Fruit fly (Drosophila melanogaster): ENCODE results near the gene CG18273.

Gene CG18273

dm6 chrX:529724-530603 lies 42.6 kb upstream of the CG18273 start, which contains the start of the genes CG4293 and Appl (continued):
- no peak for TF ChIP-seq rib (GFP tag; IDR thresholded peaks at IDR 0.05)
- peak; percentile 22; the same call in 1 of the 2 replicates for TF ChIP-seq vvl (GFP tag; IDR thresholded peaks at IDR 0.05)
- no peak for TF ChIP-seq gem (tag; optimal IDR thresholded peaks at IDR 0.05)
- TF ChIP-seq org-1 (GFP tag; optimal IDR thresholded peaks at IDR 0.05): no peak
- no peak for TF ChIP-seq Rfx (GFP tag; IDR thresholded peaks at IDR 0.05)
- TF ChIP-seq grau (tag; optimal IDR thresholded peaks at IDR 0.05): no peak
- TF ChIP-seq tgo (GFP tag; IDR thresholded peaks at IDR 0.05): no peak
- no peak for TF ChIP-seq zen (tag; optimal IDR thresholded peaks at IDR 0.05)
- TF ChIP-seq CG11695 (GFP tag; IDR thresholded peaks at IDR 0.05): no peak
- TF ChIP-seq CG18619 (GFP tag; optimal IDR thresholded peaks at IDR 0.05): no peak
- no peak for TF ChIP-seq ase (GFP tag; IDR thresholded peaks at IDR 0.05)
- TF ChIP-seq zf30C (GFP tag; optimal IDR thresholded peaks at IDR 0.05): no peak
- TF ChIP-seq Max (GFP tag; optimal IDR thresholded peaks at IDR 0.05): no peak
- peak; percentile 11 for TF ChIP-seq CG8290 (GFP tag; optimal IDR thresholded peaks at IDR 0.05)
- peak; percentile 9 to 76 for TF ChIP-seq CG8290 (tag; optimal IDR thresholded peaks at IDR 0.05)
- TF ChIP-seq CG1832 (GFP tag; optimal IDR thresholded peaks at IDR 0.05): no peak
- no peak for TF ChIP-seq odd (GFP tag; optimal IDR thresholded peaks at IDR 0.05)
- peak; percentile 9; the same call in 1 of the 3 replicates for TF ChIP-seq Opbp (GFP tag; IDR thresholded peaks at IDR 0.05; ENCODE audit: partially characterized antibody)
- no peak for TF ChIP-seq crol (GFP tag; IDR thresholded peaks at IDR 0.05)
- TF ChIP-seq CG18262 (tag; optimal IDR thresholded peaks at IDR 0.05): peak; percentile 17
- TF ChIP-seq NC2β (GFP tag; optimal IDR thresholded peaks at IDR 0.05): no peak
- TF ChIP-seq HHEX (GFP tag; optimal IDR thresholded peaks at IDR 0.05): no peak
- TF ChIP-seq CG9932 (GFP tag; IDR thresholded peaks at IDR 0.05): peak; percentile 33; the same call in 1 of the 2 replicates
- no peak for TF ChIP-seq da (GFP tag; optimal IDR thresholded peaks at IDR 0.05)
- TF ChIP-seq CG9215 (GFP tag; IDR thresholded peaks at IDR 0.05): no peak
- TF ChIP-seq CG1233 (GFP tag; optimal IDR thresholded peaks at IDR 0.05): no peak
- no peak for TF ChIP-seq CG12071 (GFP tag; optimal IDR thresholded peaks at IDR 0.05)
- no peak for TF ChIP-seq CG1647 (GFP tag; optimal IDR thresholded peaks at IDR 0.05)
- no peak for TF ChIP-seq CG12104 (GFP tag; optimal IDR thresholded peaks at IDR 0.05)
- TF ChIP-seq gsb-n (tag; optimal IDR thresholded peaks at IDR 0.05): no peak
- no peak for TF ChIP-seq Fer3 (tag; optimal IDR thresholded peaks at IDR 0.05)
- peak; percentile 53 for TF ChIP-seq Sry-δ (GFP tag; optimal IDR thresholded peaks at IDR 0.05)
- peak; percentile 62 for TF ChIP-seq CG2116 (GFP tag; optimal IDR thresholded peaks at IDR 0.05)
- TF ChIP-seq otp (GFP tag; IDR thresholded peaks at IDR 0.05): no peak
- no peak for TF ChIP-seq PHDP (tag; optimal IDR thresholded peaks at IDR 0.05)
- no peak for TF ChIP-seq Rx (GFP tag; IDR thresholded peaks at IDR 0.05)
- TF ChIP-seq Hmr (GFP tag; optimal IDR thresholded peaks at IDR 0.05): peak; percentile 51
- TF ChIP-seq zen2 (GFP tag; IDR thresholded peaks at IDR 0.05; ENCODE audit: partially characterized antibody): no peak
- no peak for TF ChIP-seq dmrt99B (tag; optimal IDR thresholded peaks at IDR 0.05)
- peak; percentile 99 for TF ChIP-seq onecut (GFP tag; IDR thresholded peaks at IDR 0.05)
- TF ChIP-seq Ets97D (GFP tag; optimal IDR thresholded peaks at IDR 0.05): peak; percentile 34
- no peak for TF ChIP-seq cas (GFP tag; IDR thresholded peaks at IDR 0.05)
- no peak for TF ChIP-seq dysf (GFP tag; IDR thresholded peaks at IDR 0.05)
- no peak for TF ChIP-seq CG10654 (GFP tag; optimal IDR thresholded peaks at IDR 0.05)
- no peak for TF ChIP-seq vnd (GFP tag; IDR thresholded peaks at IDR 0.05; ENCODE audit: partially characterized antibody)
- TF ChIP-seq CG10462 (GFP tag; optimal IDR thresholded peaks at IDR 0.05): no peak
- TF ChIP-seq CG3847 (GFP tag; IDR thresholded peaks at IDR 0.05): peak; percentile 43; the same call in 1 of the 2 replicates
- TF ChIP-seq CG32772 (GFP tag; IDR thresholded peaks at IDR 0.05): no peak
- TF ChIP-seq CG2712 (tag; optimal IDR thresholded peaks at IDR 0.05): peak; percentile 31
- TF ChIP-seq Mes4 (GFP tag; optimal IDR thresholded peaks at IDR 0.05): no peak

Data from whole organism, embryonic.